Fruit fly (Drosophila melanogaster) whole organism, pupa: ENCODE data around the gene Uch-L5.

Source experiments
- CG10348 ChIP-seq: fragments of 200-800 bp; sonication (Bioruptor generic); IDR thresholded peaks from 2 replicates; pipeline ENCODE4 v1.3.6; 2022; ENCODE audit warnings: missing biosample characterization, missing genetic modification characterization
- CG12605 ChIP-seq: fragments of 200-800 bp; sonication (Bioruptor generic); IDR thresholded peaks from 2 replicates; pipeline ENCODE4 v1.3.6; 2022; ENCODE audit warnings: missing biosample characterization, missing genetic modification characterization
- CG13204 ChIP-seq: fragments of 200-800 bp; sonication (Bioruptor generic); optimal IDR thresholded peaks from 2 replicates; lab custom pipeline; 2018; ENCODE audit warnings: missing biosample characterization, mild to moderate bottlenecking, missing genetic modification characterization, moderate library complexity
- CG14655 ChIP-seq: fragments of 200-800 bp; sonication (Bioruptor generic); optimal IDR thresholded peaks from 3 replicates; lab custom pipeline; 2017; ENCODE audit warnings: mild to moderate bottlenecking, missing biosample characterization, missing genetic modification reagents, missing genetic modification characterization
- CG15710 ChIP-seq: fragments of 200-800 bp; sonication (Bioruptor generic); optimal IDR thresholded peaks from 2 replicates; lab custom pipeline; 2018; ENCODE audit warnings: missing biosample characterization, mild to moderate bottlenecking, missing genetic modification characterization, moderate library complexity
- CG17806 ChIP-seq: fragments of 200-800 bp; sonication (Bioruptor generic); optimal IDR thresholded peaks from 2 replicates; lab custom pipeline; 2018; ENCODE audit warnings: missing biosample characterization, mild to moderate bottlenecking, missing genetic modification characterization, moderate library complexity
- CG32121 ChIP-seq: fragments of 200-800 bp; sonication (Bioruptor generic); IDR thresholded peaks from 2 replicates; pipeline ENCODE4 v1.3.6; 2022; ENCODE audit warnings: missing biosample characterization, missing genetic modification characterization
- CG34367 ChIP-seq: fragments of 200-800 bp; sonication (Bioruptor generic); optimal IDR thresholded peaks from 2 replicates; lab custom pipeline; 2018; ENCODE audit warnings: missing biosample characterization, mild to moderate bottlenecking, missing genetic modification characterization
- CG4496 ChIP-seq: fragments of 200-800 bp; sonication (Bioruptor generic); IDR thresholded peaks from 3 replicates; pipeline ENCODE4 v1.3.6; 2022; ENCODE audit warnings: missing biosample characterization, missing genetic modification characterization
- CG8159 ChIP-seq: fragments of 200-800 bp; sonication (Bioruptor generic); optimal IDR thresholded peaks from 3 replicates; lab custom pipeline; 2018; ENCODE audit warnings: missing biosample characterization, mild to moderate bottlenecking, missing genetic modification characterization, moderate library complexity
- CG8301 ChIP-seq: fragments of 200-800 bp; sonication (Bioruptor generic); optimal IDR thresholded peaks from 2 replicates; lab custom pipeline; 2018; ENCODE audit warnings: missing biosample characterization, mild to moderate bottlenecking, missing genetic modification characterization
- CG9948 ChIP-seq: fragments of 200-800 bp; sonication (Bioruptor generic); optimal IDR thresholded peaks from 2 replicates; lab custom pipeline; 2018; ENCODE audit warnings: missing biosample characterization, mild to moderate bottlenecking, missing genetic modification characterization, moderate library complexity
- D1 ChIP-seq: fragments of 200-800 bp; sonication (Bioruptor generic); optimal IDR thresholded peaks from 2 replicates; lab custom pipeline; 2018; ENCODE audit warnings: missing biosample characterization, mild to moderate bottlenecking, missing genetic modification characterization, moderate library complexity
- EcR ChIP-seq: fragments of 200-800 bp; sonication (Bioruptor generic); optimal IDR thresholded peaks from 3 replicates; lab custom pipeline; 2019; ENCODE audit warnings: missing biosample characterization, missing genetic modification characterization, mild to moderate bottlenecking, moderate library complexity, missing genetic modification reagents
- Ets98B ChIP-seq: fragments of 200-800 bp; sonication (Bioruptor generic); IDR thresholded peaks from 2 replicates; pipeline ENCODE4 v1.3.6; 2022; ENCODE audit warnings: missing biosample characterization, missing genetic modification characterization
- Pif1A ChIP-seq: fragments of 200-800 bp; sonication (Bioruptor generic); optimal IDR thresholded peaks from 3 replicates; lab custom pipeline; 2016; ENCODE audit warnings: missing biosample characterization, missing genetic modification characterization
- Pif1B ChIP-seq: fragments of 200-800 bp; sonication (Bioruptor generic); optimal IDR thresholded peaks from 3 replicates; lab custom pipeline; 2016; ENCODE audit warnings: missing biosample characterization, missing genetic modification characterization
- Snoo ChIP-seq: fragments of 200-800 bp; sonication (Bioruptor generic); optimal IDR thresholded peaks from 3 replicates; lab custom pipeline; 2017; ENCODE audit warnings: missing biosample characterization, mild to moderate bottlenecking, missing genetic modification characterization, inconsistent platforms
- fd96Ca ChIP-seq: fragments of 200-800 bp; sonication (Bioruptor generic); IDR thresholded peaks from 3 replicates; pipeline ENCODE4 v1.3.6; 2022; ENCODE audit warnings: missing biosample characterization, missing genetic modification characterization
- gl ChIP-seq: fragments of 200-800 bp; sonication (Bioruptor generic); optimal IDR thresholded peaks from 2 replicates; lab custom pipeline; 2018; ENCODE audit warnings: missing biosample characterization, mild to moderate bottlenecking, missing genetic modification characterization
- rn ChIP-seq: fragments of 200-800 bp; sonication (Bioruptor generic); IDR thresholded peaks from 2 replicates; pipeline ENCODE4 v1.3.6; 2022; ENCODE audit warnings: missing biosample characterization, missing genetic modification characterization

The Uch-L5 gene

dm6 chr3L:9455819-9456388 is 20.9 kb downstream of the Uch-L5 start, which contains the start of the genes phol and CG3552:
phol (minus strand) TSS chr3L:9456281.
CG3552 (plus strand) TSS chr3L:9456318.
- TF ChIP-seq CG4496 (GFP tag; lab: Robert Waterston, UW) (0 out of 3 replicates have a peak, but pooled peaks have one; percentile 19), CG8301 (no peak)
- TF ChIP-seq, all 21 proteins: peak for 1

- TF ChIP-seq CG4496 (GFP tag; lab: Robert Waterston, UW) (0 out of 3 replicates have a peak, but pooled peaks have one; percentile 6), CG8159 (tag; lab: Kevin White, UChicago) (no peak)
These were observed 24.3 kb downstream of the Uch-L5 start for dm6 chr3L:9452422-9452821.

dm6 chr3L:9451522-9452118 is 25.1 kb downstream of the Uch-L5 start, which contains the start of the genes CG3448 and ghi:
CG3448 (minus strand) TSS chr3L:9451572.
ghi (plus strand) TSS chr3L:9451876.
- peak; percentile 44 for TF ChIP-seq CG9948
- TF ChIP-seq gl (tag; lab: Kevin White, UChicago) = peak; percentile 22
- TF ChIP-seq CG15710 (tag; lab: Kevin White, UChicago) = peak; percentile 20
- TF ChIP-seq CG12605 = no peak
- no peak for TF ChIP-seq CG14655 (GFP tag; lab: Kevin White, UChicago)
- TF ChIP-seq Ets98B (GFP tag; lab: Robert Waterston, UW) = peak; percentile 51
- no peak for TF ChIP-seq CG34367 (tag; lab: Kevin White, UChicago)
- TF ChIP-seq CG17806 (tag; lab: Kevin White, UChicago) = peak; percentile 52
- no peak for TF ChIP-seq fd96Ca (GFP tag; lab: Robert Waterston, UW)
- peak; percentile 45 for TF ChIP-seq CG8301
- TF ChIP-seq CG8159 (tag; lab: Kevin White, UChicago) = peak; percentile 67
- peak; percentile 62 for TF ChIP-seq Pif1A (GFP tag; lab: Kevin White, UChicago)
- TF ChIP-seq CG10348 (GFP tag; lab: Robert Waterston, UW) = no peak
- no peak for TF ChIP-seq D1 (tag; lab: Kevin White, UChicago)
- TF ChIP-seq Pif1B (GFP tag; lab: Kevin White, UChicago) = peak; percentile 50
- TF ChIP-seq rn = 0 out of 2 replicates have a peak, but pooled peaks have one; percentile 11
- TF ChIP-seq CG4496 (GFP tag; lab: Robert Waterston, UW) = peak; percentile 68; the same call in 2 of the 3 replicates
- TF ChIP-seq CG13204 (GFP tag; lab: Kevin White, UChicago) = no peak
- TF ChIP-seq CG32121 (GFP tag; lab: Robert Waterston, UW) = peak; percentile 51; the same call in 1 of the 2 replicates
- TF ChIP-seq Snoo (tag; lab: Kevin White, UChicago) = peak; percentile 46
- no peak for TF ChIP-seq EcR (GFP tag; lab: Kevin White, UChicago)
- TF ChIP-seq, all 21 proteins: peak for 13

dm6 chr3L:9447239-9447777 is 29.5 kb downstream of the Uch-L5 start:
- TF ChIP-seq CG15710 (tag; lab: Kevin White, UChicago) (no peak), CG10348 (GFP tag; lab: Robert Waterston, UW) (no peak), rn (no peak), CG17806 (tag; lab: Kevin White, UChicago) (no peak), CG13204 (GFP tag; lab: Kevin White, UChicago) (no peak), D1 (tag; lab: Kevin White, UChicago) (no peak), Snoo (tag; lab: Kevin White, UChicago) (no peak), Ets98B (GFP tag; lab: Robert Waterston, UW) (peak; percentile 5; the same call in 1 of the 2 replicates), CG32121 (GFP tag; lab: Robert Waterston, UW) (0 out of 2 replicates have a peak, but pooled peaks have one; percentile 7), CG12605 (peak; percentile 23; the same call in 1 of the 2 replicates), CG8159 (tag; lab: Kevin White, UChicago) (no peak), CG8301 (no peak), EcR (GFP tag; lab: Kevin White, UChicago) (no peak), Pif1A (GFP tag; lab: Kevin White, UChicago) (no peak), CG14655 (GFP tag; lab: Kevin White, UChicago) (no peak), CG34367 (tag; lab: Kevin White, UChicago) (no peak), Pif1B (GFP tag; lab: Kevin White, UChicago) (no peak), CG9948 (no peak), fd96Ca (GFP tag; lab: Robert Waterston, UW) (0 out of 3 replicates have a peak, but pooled peaks have one; percentile 27), CG4496 (GFP tag; lab: Robert Waterston, UW) (0 out of 3 replicates have a peak, but pooled peaks have one; percentile 37)

- TF ChIP-seq CG15710 (tag; lab: Kevin White, UChicago) = peak; percentile 33
- no peak for TF ChIP-seq CG4496 (GFP tag; lab: Robert Waterston, UW)
- TF ChIP-seq Ets98B (GFP tag; lab: Robert Waterston, UW) = 0 out of 2 replicates have a peak, but pooled peaks have one; percentile 15
- TF ChIP-seq CG32121 (GFP tag; lab: Robert Waterston, UW) = 0 out of 2 replicates have a peak, but pooled peaks have one; percentile 22
- peak; percentile 29 for TF ChIP-seq EcR (GFP tag; lab: Kevin White, UChicago)
These were observed 30.0 kb downstream of the Uch-L5 start, which contains the start of gene CG3529 for dm6 chr3L:9446731-9447238. CG3529 (plus strand) TSS chr3L:9446864.
